Worm (Caenorhabditis elegans) whole organism, early embryonic: ENCODE results near the gene C15H9.3.

Experiments
- B0310.2 ChIP-seq: sonication (generic microtip); optimal IDR thresholded peaks from 2 replicates; lab custom pipeline; 2016; ENCODE audit warnings: mild to moderate bottlenecking, missing genetic modification characterization, missing compliant biosample characterization
- ama-1 ChIP-seq: fragments of 150-350 bp; optimal IDR thresholded peaks from 2 replicates; lab custom pipeline; 2014
- ceh-13 ChIP-seq: fragments of 200-800 bp; sonication (Bioruptor generic); optimal IDR thresholded peaks from 2 replicates; lab custom pipeline; 2018; ENCODE audit warnings: mild to moderate bottlenecking, missing genetic modification characterization, missing compliant biosample characterization
- hmbx-1 ChIP-seq: sonication (generic microtip); optimal IDR thresholded peaks from 2 replicates; lab custom pipeline; 2016; ENCODE audit warnings: mild to moderate bottlenecking, missing genetic modification characterization, missing compliant biosample characterization
- hmg-4 ChIP-seq: fragments of 200-800 bp; sonication (Bioruptor generic); optimal IDR thresholded peaks from 2 replicates; lab custom pipeline; 2018; ENCODE audit warnings: mild to moderate bottlenecking, missing genetic modification characterization, missing compliant biosample characterization
- pes-1 ChIP-seq: fragments of 200-800 bp; sonication (Bioruptor generic); IDR thresholded peaks from 2 replicates; pipeline ENCODE4 v1.3.6; 2022; ENCODE audit warnings: missing genetic modification reagents, missing genetic modification characterization, missing compliant biosample characterization
- scrt-1 ChIP-seq: fragments of 200-800 bp; sonication (Bioruptor generic); IDR thresholded peaks from 2 replicates; pipeline ENCODE4 v1.3.6; 2022; ENCODE audit warnings: missing genetic modification characterization, missing compliant biosample characterization
- tbx-37 ChIP-seq: fragments of 200-800 bp; sonication (Bioruptor generic); conservative IDR thresholded peaks from 2 replicates; pipeline ENCODE4 v1.3.6; 2022; ENCODE audit warnings: missing genetic modification reagents, missing genetic modification characterization, missing compliant biosample characterization
- tra-4 ChIP-seq: sonication (generic microtip); optimal IDR thresholded peaks from 2 replicates; lab custom pipeline; 2017; ENCODE audit warnings: missing genetic modification characterization, missing compliant biosample characterization

DNA sequence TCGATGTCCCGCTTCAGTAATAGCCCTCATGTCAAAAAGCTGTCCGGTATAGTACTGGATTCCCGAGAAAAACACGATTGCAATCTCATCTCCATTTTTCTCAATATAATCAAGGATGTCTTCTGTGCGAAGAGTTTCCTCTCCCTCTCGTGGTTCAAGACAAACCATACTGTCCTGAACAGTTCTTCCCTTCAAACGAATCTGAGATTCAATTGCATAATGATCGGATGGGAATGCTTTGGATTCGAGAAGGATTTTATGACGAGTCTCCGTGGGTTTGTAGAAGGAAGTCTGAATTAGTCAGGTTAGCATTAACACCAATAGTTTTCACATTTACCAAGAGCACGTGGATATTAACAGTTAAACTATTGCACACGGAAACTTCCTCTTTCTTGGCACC lies 7.6 kb upstream of the C15H9.3 start:
- TF ChIP-seq tbx-37 (GFP tag; lab: Robert Waterston, UW), result no peak
- TF ChIP-seq scrt-1 (GFP tag; lab: Robert Waterston, UW), result no peak
- TF ChIP-seq ama-1 (lab: Kevin White, UChicago), result no peak
- no peak for TF ChIP-seq hmg-4 (GFP tag; lab: Kevin White, UChicago)
- no peak for TF ChIP-seq tra-4 (tag; lab: Kevin White, UChicago)
- TF ChIP-seq pes-1, result no peak
- TF ChIP-seq B0310.2 (tag; lab: Kevin White, UChicago), result no peak
- no peak for TF ChIP-seq hmbx-1 (tag; lab: Kevin White, UChicago)
- no peak for TF ChIP-seq ceh-13 (GFP tag; lab: Kevin White, UChicago)
